Fruit fly (Drosophila melanogaster) whole organism, wandering third instar larva: ENCODE results near the gene BthD.

Experiments used
- Abd-B ChIP-seq: fragments of >200 bp; optimal IDR thresholded peaks from 2 replicates; lab custom pipeline; 2017; ENCODE audit warnings: missing biosample characterization, missing genetic modification characterization
- Dif ChIP-seq: fragments of 200-275, 200-300 bp; sonication (Bioruptor generic); optimal IDR thresholded peaks from 2 replicates; lab custom pipeline; 2018; ENCODE audit warnings: missing biosample characterization, missing genetic modification characterization; ENCODE audit not compliant: partially characterized antibody
- GATAd ChIP-seq: sonication (Bioruptor generic); optimal IDR thresholded peaks from 2 replicates; lab custom pipeline; 2016; ENCODE audit warnings: missing biosample characterization, missing genetic modification characterization
- Hr78 ChIP-seq: fragments of >200 bp; optimal IDR thresholded peaks from 2 replicates; lab custom pipeline; 2017; ENCODE audit warnings: missing biosample characterization, missing genetic modification characterization
- Sp1 ChIP-seq: fragments of 200-800 bp; sonication (Bioruptor generic); optimal IDR thresholded peaks from 3 replicates; lab custom pipeline; 2019; ENCODE audit warnings: missing biosample characterization, mild to moderate bottlenecking, missing genetic modification characterization, moderate library complexity
- br ChIP-seq: fragments of 200-800 bp; sonication (Bioruptor generic); optimal IDR thresholded peaks from 2 replicates; lab custom pipeline; 2016; ENCODE audit warnings: missing biosample characterization, missing genetic modification characterization
- dl ChIP-seq, 2 experiments: fragments of 175-275, 200-275 bp in 1 of 2; fragments of 200-275 bp in 1 of 2; sonication (Bioruptor generic); optimal IDR thresholded peaks; lab custom pipeline; 2018; ENCODE audit warnings: mild to moderate bottlenecking in 2 of 2, missing biosample characterization in 2 of 2, missing genetic modification characterization in 2 of 2, moderate library complexity in 2 of 2; ENCODE audit not compliant: partially characterized antibody in 2 of 2, insufficient read depth in 1 of 2
- ey ChIP-seq: fragments of 200-800 bp; sonication (Bioruptor generic); optimal IDR thresholded peaks from 2 replicates; lab custom pipeline; 2016; ENCODE audit warnings: missing biosample characterization, missing genetic modification characterization
- fru ChIP-seq: fragments of 200-800 bp; sonication (Bioruptor generic); optimal IDR thresholded peaks from 3 replicates; lab custom pipeline; 2016; ENCODE audit warnings: missing biosample characterization, mild to moderate bottlenecking, missing genetic modification characterization
- jim ChIP-seq: fragments of 175-275, 200-325 bp; sonication (Bioruptor generic); optimal IDR thresholded peaks from 2 replicates; lab custom pipeline; 2016; ENCODE audit warnings: missing biosample characterization, mild to moderate bottlenecking, missing genetic modification characterization
- lola ChIP-seq: fragments of >200 bp; optimal IDR thresholded peaks from 2 replicates; lab custom pipeline; 2017; ENCODE audit warnings: missing biosample characterization, missing genetic modification characterization
- pan ChIP-seq: fragments of >200 bp; optimal IDR thresholded peaks from 2 replicates; lab custom pipeline; 2017
- psq ChIP-seq: fragments of 200-800 bp; sonication (Bioruptor generic); optimal IDR thresholded peaks from 3 replicates; lab custom pipeline; 2017; ENCODE audit warnings: missing biosample characterization, mild to moderate bottlenecking, missing genetic modification characterization, moderate library complexity
- tai ChIP-seq: sonication (Bioruptor generic); optimal IDR thresholded peaks from 2 replicates; lab custom pipeline; 2016; ENCODE audit warnings: missing biosample characterization, missing genetic modification characterization

DNA sequence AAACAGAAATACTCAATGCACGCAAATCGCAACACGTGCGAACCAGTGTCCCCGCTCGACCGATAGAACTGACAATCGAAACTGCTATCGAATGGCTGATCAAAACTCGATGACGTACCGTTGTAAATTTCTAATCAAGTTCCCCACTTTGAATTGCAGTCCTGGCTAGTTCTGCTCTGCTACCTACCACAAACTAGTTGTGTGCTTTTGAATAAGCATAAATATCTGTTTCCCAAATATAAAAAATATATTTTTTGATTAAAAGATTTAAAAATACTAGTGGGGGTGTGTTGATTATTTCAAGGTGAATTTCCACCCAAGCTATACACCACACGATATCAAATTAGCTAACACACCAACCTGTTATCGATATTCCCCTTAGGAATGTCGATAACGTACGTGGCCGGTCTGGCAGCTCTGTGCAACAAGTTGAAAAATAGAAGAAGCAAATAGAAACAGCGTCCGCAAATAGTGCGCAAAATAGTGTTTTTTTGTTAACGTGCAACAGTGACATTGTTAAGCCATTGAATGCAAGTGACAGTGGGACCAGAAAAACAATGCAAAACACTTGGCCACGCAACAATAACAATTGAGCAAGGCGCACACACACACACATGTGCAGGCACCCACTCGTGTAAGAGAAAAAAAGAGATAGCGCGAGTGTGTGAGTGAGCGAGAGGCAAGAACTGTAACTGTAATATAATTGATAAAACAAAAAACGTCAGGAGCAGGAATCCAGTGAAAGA, 12.6 kb downstream of the BthD start, which contains the start of the genes CG2691 and NFAT:
- TF ChIP-seq jim (GFP tag; lab: Kevin White, UChicago) (no peak), pan (lab: Kevin White, UChicago) (no peak), lola (no peak), br (no peak), Sp1 (GFP tag; lab: Kevin White, UChicago) (no peak), Abd-B (no peak), psq (GFP tag; lab: Kevin White, UChicago) (no peak), ey (GFP tag; lab: Kevin White, UChicago) (no peak), dl (GFP tag; optimal IDR thresholded peaks at IDR 0.05; lab: Kevin White, UChicago; ENCODE audit: insufficient read depth in 1 of 2, partially characterized antibody in 2 of 2) (no peak), Hr78 (no peak), tai (no peak), GATAd (GFP tag; lab: Kevin White, UChicago) (no peak), Dif (GFP tag; lab: Kevin White, UChicago) (no peak), fru (GFP tag; lab: Kevin White, UChicago) (no peak)
